Worm (Caenorhabditis elegans) whole organism, early embryonic: ENCODE measurements around the gene rabr-1.

Experiments used
- B0310.2 ChIP-seq: sonication (generic microtip); optimal IDR thresholded peaks from 2 replicates; lab custom pipeline; 2016; ENCODE audit warnings: mild to moderate bottlenecking, missing genetic modification characterization, missing compliant biosample characterization
- F13C5.2 ChIP-seq: sonication (generic microtip); optimal IDR thresholded peaks from 2 replicates; lab custom pipeline; 2017; ENCODE audit warnings: mild to moderate bottlenecking, missing genetic modification characterization, inconsistent platforms, missing compliant biosample characterization
- aly-1 ChIP-seq: sonication (generic microtip); optimal IDR thresholded peaks from 2 replicates; lab custom pipeline; 2016; ENCODE audit warnings: missing genetic modification characterization, missing compliant biosample characterization
- ama-1 ChIP-seq: fragments of 150-350 bp; optimal IDR thresholded peaks from 2 replicates; lab custom pipeline; 2014
- ceh-13 ChIP-seq: fragments of 200-800 bp; sonication (Bioruptor generic); optimal IDR thresholded peaks from 2 replicates; lab custom pipeline; 2018; ENCODE audit warnings: mild to moderate bottlenecking, missing genetic modification characterization, missing compliant biosample characterization
- ceh-36 ChIP-seq: sonication (generic microtip); optimal IDR thresholded peaks from 2 replicates; lab custom pipeline; 2016; ENCODE audit warnings: missing genetic modification characterization, inconsistent platforms, missing compliant biosample characterization
- ets-7 ChIP-seq: sonication (generic microtip); optimal IDR thresholded peaks from 2 replicates; lab custom pipeline; 2016; ENCODE audit warnings: missing genotype, missing genetic modification characterization, missing compliant biosample characterization
- flt-1 ChIP-seq: fragments of 200-800 bp; sonication (Bioruptor generic); IDR thresholded peaks from 2 replicates; pipeline ENCODE4 v1.3.6; 2022; ENCODE audit warnings: missing genetic modification characterization, missing compliant biosample characterization
- hmbx-1 ChIP-seq: sonication (generic microtip); optimal IDR thresholded peaks from 2 replicates; lab custom pipeline; 2016; ENCODE audit warnings: mild to moderate bottlenecking, missing genetic modification characterization, missing compliant biosample characterization
- hmg-4 ChIP-seq: fragments of 200-800 bp; sonication (Bioruptor generic); optimal IDR thresholded peaks from 2 replicates; lab custom pipeline; 2018; ENCODE audit warnings: mild to moderate bottlenecking, missing genetic modification characterization, missing compliant biosample characterization
- hnd-1 ChIP-seq: sonication (generic microtip); optimal IDR thresholded peaks from 2 replicates; lab custom pipeline; 2016; ENCODE audit warnings: missing genetic modification characterization, missing compliant biosample characterization
- pes-1 ChIP-seq: fragments of 200-800 bp; sonication (Bioruptor generic); IDR thresholded peaks from 2 replicates; pipeline ENCODE4 v1.3.6; 2022; ENCODE audit warnings: missing genetic modification reagents, missing genetic modification characterization, missing compliant biosample characterization
- scrt-1 ChIP-seq: fragments of 200-800 bp; sonication (Bioruptor generic); IDR thresholded peaks from 2 replicates; pipeline ENCODE4 v1.3.6; 2022; ENCODE audit warnings: missing genetic modification characterization, missing compliant biosample characterization
- sea-1 ChIP-seq: fragments of 200-800 bp; sonication (Bioruptor generic); conservative IDR thresholded peaks from 2 replicates; pipeline ENCODE4 v1.3.6; 2022; ENCODE audit warnings: missing genetic modification characterization, missing compliant biosample characterization
- tbx-11 ChIP-seq: fragments of 200-800 bp; sonication (Bioruptor generic); IDR thresholded peaks from 2 replicates; pipeline ENCODE4 v1.3.6; 2022; ENCODE audit warnings: missing genetic modification characterization, missing compliant biosample characterization
- tbx-37 ChIP-seq: fragments of 200-800 bp; sonication (Bioruptor generic); conservative IDR thresholded peaks from 2 replicates; pipeline ENCODE4 v1.3.6; 2022; ENCODE audit warnings: missing genetic modification reagents, missing genetic modification characterization, missing compliant biosample characterization
- tra-4 ChIP-seq: sonication (generic microtip); optimal IDR thresholded peaks from 2 replicates; lab custom pipeline; 2017; ENCODE audit warnings: missing genetic modification characterization, missing compliant biosample characterization

The rabr-1 gene

DNA sequence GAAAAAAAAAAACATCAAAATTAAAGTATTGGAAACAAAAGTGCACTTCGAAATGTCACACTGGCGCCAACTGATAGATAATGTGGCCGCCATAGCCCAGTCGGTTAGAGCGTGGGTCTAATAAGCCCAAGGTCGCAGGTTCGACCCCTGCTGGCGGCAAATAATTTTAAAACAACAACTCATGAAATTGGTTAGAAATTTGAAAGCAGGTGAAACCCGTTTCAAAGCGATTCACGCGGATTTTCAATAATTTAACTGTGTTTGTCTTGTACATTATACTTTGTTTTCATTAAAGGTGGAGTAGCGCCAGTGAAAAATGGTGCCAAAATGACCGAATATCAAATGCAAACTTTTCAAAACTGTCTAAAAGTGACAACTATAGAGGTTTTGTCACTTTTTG lies 35.3 kb downstream of the rabr-1 start:
- no peak for TF ChIP-seq tbx-11 (GFP tag; lab: Robert Waterston, UW)
- no peak for TF ChIP-seq scrt-1 (GFP tag; lab: Robert Waterston, UW)
- no peak for TF ChIP-seq ets-7 (tag; lab: Kevin White, UChicago)
- no peak for TF ChIP-seq flt-1 (GFP tag; lab: Robert Waterston, UW)
- no peak for TF ChIP-seq pes-1
- TF ChIP-seq F13C5.2 (tag; lab: Kevin White, UChicago): no peak
- TF ChIP-seq tra-4 (tag; lab: Kevin White, UChicago): no peak
- TF ChIP-seq sea-1 (GFP tag; lab: Robert Waterston, UW): no peak
- no peak for TF ChIP-seq ama-1 (lab: Kevin White, UChicago)
- no peak for TF ChIP-seq hnd-1 (tag; lab: Kevin White, UChicago)
- TF ChIP-seq ceh-36 (tag; lab: Kevin White, UChicago): no peak

DNA sequence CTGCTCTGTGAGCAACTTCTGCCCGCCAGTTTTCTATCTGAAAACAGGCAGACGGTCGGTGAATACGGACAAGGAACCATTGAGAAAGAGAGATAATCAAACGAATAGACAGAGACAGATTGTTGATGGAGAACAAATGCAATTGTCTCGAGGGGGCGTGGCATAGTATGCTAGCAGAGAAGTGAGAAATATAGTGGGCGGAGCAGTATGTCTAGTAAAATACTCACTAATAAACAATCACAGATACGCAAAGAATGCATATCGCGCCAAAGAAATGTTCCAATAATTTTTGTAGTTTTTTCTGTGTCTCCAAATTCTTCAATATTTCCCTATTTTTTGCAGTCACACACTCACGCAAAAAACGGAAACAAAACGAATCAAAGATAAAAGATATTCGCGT lies 36.4 kb downstream of the rabr-1 start, which contains the start of gene tbc-12:
tbc-12 (minus strand) TSS at position 101 of the 400 bp plus-strand sequence.
- no peak for TF ChIP-seq tra-4 (tag; lab: Kevin White, UChicago)
- no peak for TF ChIP-seq hmbx-1 (tag; lab: Kevin White, UChicago)

DNA sequence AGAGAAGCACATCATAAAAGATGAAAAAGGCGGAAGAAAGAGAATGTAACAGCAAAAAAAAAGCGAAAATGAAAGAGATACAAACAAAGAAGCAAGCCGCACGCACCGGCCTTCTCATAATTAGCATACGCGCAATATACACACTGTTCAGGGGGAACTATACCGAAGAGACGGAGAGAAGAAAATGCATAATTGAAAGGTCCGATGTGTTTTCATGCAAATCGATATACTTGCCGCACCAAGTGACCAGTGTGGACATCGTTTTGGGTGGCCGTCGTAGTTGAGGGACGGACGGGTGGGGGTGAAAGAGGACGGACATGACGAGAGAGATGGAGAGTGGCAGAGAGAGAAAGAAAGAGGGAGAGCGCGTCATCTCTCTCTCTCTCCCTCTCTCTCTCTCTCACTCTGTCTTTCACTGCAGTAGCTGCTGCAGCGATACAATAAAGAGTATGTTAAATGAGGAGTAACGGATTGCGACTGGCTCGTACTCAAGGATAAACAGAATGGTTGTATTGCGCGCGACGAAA lies 40.3 kb downstream of the rabr-1 start:
- no peak for TF ChIP-seq ceh-36 (tag; lab: Kevin White, UChicago)
- no peak for TF ChIP-seq hmbx-1 (tag; lab: Kevin White, UChicago)
- TF ChIP-seq ceh-13 (GFP tag; lab: Kevin White, UChicago): no peak
- peak; percentile 51 for TF ChIP-seq aly-1
- no peak for TF ChIP-seq hnd-1 (tag; lab: Kevin White, UChicago)
- peak; percentile 46 for TF ChIP-seq ets-7 (tag; lab: Kevin White, UChicago)
- TF ChIP-seq sea-1 (GFP tag; lab: Robert Waterston, UW): no peak
- TF ChIP-seq hmg-4 (GFP tag; lab: Kevin White, UChicago): peak; percentile 83
- peak; percentile 25 for TF ChIP-seq B0310.2
- no peak for TF ChIP-seq tbx-11 (GFP tag; lab: Robert Waterston, UW)
- TF ChIP-seq tra-4 (tag; lab: Kevin White, UChicago): no peak
- TF ChIP-seq tbx-37: no peak
- TF ChIP-seq F13C5.2 (tag; lab: Kevin White, UChicago): peak; percentile 64

DNA sequence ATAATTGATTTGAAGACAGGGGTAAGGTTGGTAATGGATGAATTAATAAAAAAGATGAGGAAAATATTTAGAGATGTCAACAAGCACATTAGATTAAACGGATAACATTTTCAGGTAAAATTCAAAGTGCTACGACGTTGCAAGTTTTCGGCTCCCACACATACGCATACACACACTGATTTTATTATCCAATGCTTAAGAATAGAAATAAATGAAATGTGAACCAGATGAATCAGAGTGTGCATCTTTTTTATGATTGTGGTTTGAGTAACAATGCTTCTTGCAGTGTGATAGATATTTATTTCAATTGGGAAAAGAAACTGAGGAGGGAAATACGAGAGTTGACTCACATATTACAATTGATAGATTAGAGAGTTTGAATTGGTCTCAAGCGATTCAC lies 42.7 kb downstream of the rabr-1 start:
- TF ChIP-seq ceh-13 (GFP tag; lab: Kevin White, UChicago) (no peak), sea-1 (GFP tag; lab: Robert Waterston, UW) (no peak), ceh-36 (tag; lab: Kevin White, UChicago) (no peak), hmg-4 (GFP tag; lab: Kevin White, UChicago) (no peak), tbx-37 (no peak), scrt-1 (GFP tag; lab: Robert Waterston, UW) (no peak), tbx-11 (GFP tag; lab: Robert Waterston, UW) (no peak), hmbx-1 (tag; lab: Kevin White, UChicago) (no peak), ama-1 (lab: Kevin White, UChicago) (no peak), pes-1 (no peak), hnd-1 (tag; lab: Kevin White, UChicago) (no peak), F13C5.2 (tag; lab: Kevin White, UChicago) (no peak), flt-1 (GFP tag; lab: Robert Waterston, UW) (no peak), tra-4 (tag; lab: Kevin White, UChicago) (no peak)

DNA sequence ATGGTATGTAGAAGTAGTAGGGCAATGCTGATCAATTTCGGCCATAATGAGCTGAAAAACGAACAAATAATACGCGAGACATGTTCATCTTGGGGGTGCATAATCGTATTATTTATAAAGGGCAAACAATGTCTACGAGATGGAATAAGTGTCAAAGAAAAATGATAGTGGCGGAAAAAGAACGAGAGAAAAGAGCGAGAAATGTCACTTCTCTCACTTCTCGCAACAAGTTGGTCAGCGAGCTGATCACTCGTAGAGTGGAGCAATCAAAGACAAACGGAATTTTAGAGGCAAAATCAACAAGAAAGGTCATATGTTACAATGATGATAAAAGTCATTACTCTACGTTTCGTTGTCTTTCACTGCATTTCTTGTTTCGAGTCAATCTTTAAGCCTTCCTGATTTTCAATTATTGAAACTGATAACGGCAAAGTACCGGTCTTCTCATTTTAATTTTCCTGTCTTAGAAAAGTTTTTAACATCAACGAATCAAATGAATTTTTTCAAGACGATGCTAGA lies 45.1 kb downstream of the rabr-1 start, which contains the start of gene F52H2.3:
F52H2.3 (minus strand) TSS at position 51 of the 519 bp plus-strand sequence.
- TF ChIP-seq hnd-1 (tag; lab: Kevin White, UChicago) (no peak), tbx-11 (GFP tag; lab: Robert Waterston, UW) (no peak), F13C5.2 (tag; lab: Kevin White, UChicago) (no peak), pes-1 (no peak), ets-7 (tag; lab: Kevin White, UChicago) (no peak), ceh-13 (GFP tag; lab: Kevin White, UChicago) (no peak), ceh-36 (tag; lab: Kevin White, UChicago) (no peak), tra-4 (tag; lab: Kevin White, UChicago) (no peak), tbx-37 (no peak), flt-1 (GFP tag; lab: Robert Waterston, UW) (no peak), hmg-4 (GFP tag; lab: Kevin White, UChicago) (no peak)

DNA sequence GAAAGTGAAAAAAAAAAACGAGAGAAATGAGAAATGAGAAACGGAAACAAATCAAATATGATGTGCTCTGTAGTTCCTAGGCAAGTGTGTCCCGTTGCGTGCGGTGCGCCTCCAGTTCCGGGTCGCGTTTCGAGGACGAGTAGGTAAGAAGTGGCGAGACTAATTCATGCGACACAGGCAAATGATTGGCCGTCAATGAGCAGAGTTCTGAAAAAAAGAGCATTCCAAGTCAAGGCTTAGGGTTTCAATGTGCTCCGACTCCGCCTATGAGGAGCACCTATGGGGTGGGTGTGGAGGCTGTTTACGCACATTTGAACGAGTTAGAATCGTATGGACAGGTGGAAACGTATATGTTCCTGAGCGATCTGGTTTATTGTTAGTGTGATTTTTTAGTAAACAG lies 47.4 kb downstream of the rabr-1 start:
- TF ChIP-seq B0310.2 (no peak), hmbx-1 (tag; lab: Kevin White, UChicago) (no peak), F13C5.2 (tag; lab: Kevin White, UChicago) (no peak), flt-1 (GFP tag; lab: Robert Waterston, UW) (no peak), pes-1 (no peak), tbx-37 (no peak), tbx-11 (GFP tag; lab: Robert Waterston, UW) (no peak), tra-4 (tag; lab: Kevin White, UChicago) (no peak), ceh-13 (GFP tag; lab: Kevin White, UChicago) (no peak), hnd-1 (tag; lab: Kevin White, UChicago) (no peak)

DNA sequence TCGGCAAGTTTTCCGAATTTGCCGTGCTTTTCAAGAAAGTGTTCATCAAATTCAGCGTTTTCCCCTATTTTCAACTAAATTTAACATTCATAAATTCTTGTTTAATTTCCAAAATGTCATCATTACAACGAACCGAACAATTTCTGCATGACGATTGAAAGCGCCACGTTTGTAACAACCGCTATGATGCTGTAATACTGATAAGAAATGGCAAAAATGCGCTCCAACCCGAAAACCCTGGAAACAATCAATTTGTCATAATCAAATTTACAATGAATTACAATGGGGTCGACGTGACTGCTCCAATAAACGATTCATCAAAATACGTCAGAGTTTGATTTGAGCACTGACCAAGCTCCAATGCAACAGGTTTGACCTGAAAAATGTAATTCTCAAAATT lies 48.7 kb downstream of the rabr-1 start:
- TF ChIP-seq hmg-4 (GFP tag; lab: Kevin White, UChicago): no peak
- TF ChIP-seq ets-7 (tag; lab: Kevin White, UChicago): no peak

DNA sequence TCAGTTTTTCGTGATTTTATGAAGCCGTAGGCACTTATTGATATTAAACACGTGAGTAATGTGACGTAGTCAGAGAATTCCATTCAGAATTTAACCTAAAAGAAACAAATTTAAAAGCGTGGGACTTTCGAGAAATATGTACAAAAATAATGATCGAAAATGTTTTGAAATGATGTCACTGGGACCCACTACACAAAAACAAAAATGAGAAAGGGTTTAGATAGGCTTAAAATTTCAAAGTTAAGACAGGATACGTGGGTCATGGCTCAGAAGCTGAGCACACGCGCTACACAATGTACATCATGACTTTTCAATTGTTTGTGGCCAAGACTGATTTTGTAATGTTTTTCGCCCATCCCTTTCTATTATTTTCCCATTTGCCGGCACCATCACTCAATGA lies 52.9 kb downstream of the rabr-1 start, which contains the start of gene smvt-1:
smvt-1 (minus strand) TSS at position 101 of the 400 bp plus-strand sequence.
- TF ChIP-seq ceh-13 (GFP tag; lab: Kevin White, UChicago) (no peak), hmbx-1 (tag; lab: Kevin White, UChicago) (no peak), hnd-1 (tag; lab: Kevin White, UChicago) (no peak)
